Worm (Caenorhabditis elegans) whole organism, young adult: ENCODE measurements around the gene chdh-1.

Experiments used
- C06A6.2 ChIP-seq: fragments of 200-800 bp; sonication (Bioruptor generic); conservative IDR thresholded peaks from 2 replicates; pipeline ENCODE4 v1.3.6; 2022; ENCODE audit warnings: missing genetic modification characterization, missing compliant biosample characterization
- F10E7.11 ChIP-seq: sonication (generic microtip); optimal IDR thresholded peaks from 2 replicates; lab custom pipeline; 2017; ENCODE audit warnings: mild to moderate bottlenecking, missing genetic modification characterization, moderate library complexity, missing compliant biosample characterization
- athp-1 ChIP-seq: sonication (generic microtip); optimal IDR thresholded peaks from 2 replicates; lab custom pipeline; 2017; ENCODE audit warnings: mild to moderate bottlenecking, missing genetic modification characterization, missing compliant biosample characterization
- attf-5 ChIP-seq: fragments of 200-800 bp; sonication (Bioruptor generic); optimal IDR thresholded peaks from 2 replicates; lab custom pipeline; 2018; ENCODE audit warnings: mild to moderate bottlenecking, missing genetic modification characterization, missing compliant biosample characterization
- cebp-1 ChIP-seq, 2 experiments: fragments of 200-800 bp in 1 of 2; sonication (Bioruptor generic) in 1 of 2; sonication (generic microtip) in 1 of 2; IDR thresholded peaks in 1 of 2; optimal IDR thresholded peaks in 1 of 2; 2 replicates each; pipeline versions ENCODE4 v1.3.6 to Lab custom; 2017 to 2022; ENCODE audit warnings: missing compliant biosample characterization in 2 of 2, missing genetic modification characterization in 2 of 2, mild to moderate bottlenecking in 1 of 2, missing genetic modification reagents in 1 of 2, moderate library complexity in 1 of 2
- lin-54 ChIP-seq: fragments of 200-800 bp; sonication (Bioruptor generic); optimal IDR thresholded peaks from 2 replicates; lab custom pipeline; 2018; ENCODE audit warnings: mild to moderate bottlenecking, missing genetic modification characterization, missing compliant biosample characterization
- nfya-1 ChIP-seq: sonication (generic microtip); optimal IDR thresholded peaks from 2 replicates; lab custom pipeline; 2017; ENCODE audit warnings: antibody characterized with exemption, missing compliant biosample characterization, missing genetic modification characterization, borderline replicate concordance; ENCODE audit not compliant: insufficient read depth
- pbrm-1 ChIP-seq: fragments of 200-800 bp; sonication (Bioruptor generic); IDR thresholded peaks from 2 replicates; pipeline ENCODE4 v1.3.6; 2022; ENCODE audit warnings: missing genetic modification reagents, missing genetic modification characterization, missing compliant biosample characterization
- zfh-2 ChIP-seq: fragments of 200-800 bp; sonication (Bioruptor generic); conservative IDR thresholded peaks from 2 replicates; pipeline ENCODE4 v1.3.6; 2022; ENCODE audit warnings: missing genetic modification reagents, missing genetic modification characterization, missing compliant biosample characterization
- ztf-22 ChIP-seq: fragments of 200-800 bp; sonication (Bioruptor generic); optimal IDR thresholded peaks from 2 replicates; lab custom pipeline; 2018; ENCODE audit warnings: mild to moderate bottlenecking, missing genetic modification characterization, moderate library complexity, missing compliant biosample characterization
- ztf-3 ChIP-seq: fragments of 200-800 bp; sonication (Bioruptor generic); optimal IDR thresholded peaks from 2 replicates; lab custom pipeline; 2018; ENCODE audit warnings: mild to moderate bottlenecking, missing genetic modification characterization, missing compliant biosample characterization

DNA sequence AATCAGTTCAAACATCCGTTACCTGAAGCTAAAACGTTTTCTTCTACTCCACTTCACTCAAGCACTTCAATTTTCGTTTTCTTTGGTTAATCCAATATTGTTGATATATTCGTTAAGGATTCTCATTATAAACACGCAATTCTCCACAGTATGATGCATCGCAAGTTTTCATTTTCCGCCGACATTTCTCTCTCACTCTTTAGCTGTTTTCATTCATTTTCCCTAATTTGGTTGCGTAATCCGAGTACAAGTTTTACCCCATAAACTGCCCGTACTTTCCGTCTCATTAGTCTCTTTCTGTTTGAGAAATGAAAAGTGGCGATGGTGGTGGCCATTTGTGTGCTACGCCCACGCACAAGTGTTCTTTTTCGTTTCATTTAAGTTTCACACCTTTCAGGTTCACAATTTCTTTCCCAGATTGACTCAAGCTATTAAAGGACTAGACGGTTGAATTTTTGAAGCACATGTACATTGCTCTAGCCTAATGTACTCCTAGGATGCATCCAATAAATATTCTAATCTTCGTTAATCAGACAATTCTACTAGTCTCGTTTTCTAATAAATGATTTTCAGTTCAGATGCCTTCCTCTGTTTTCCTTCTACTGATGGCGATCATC, 7.3 kb downstream of the chdh-1 start, which contains the start of gene C34C6.3:
- TF ChIP-seq zfh-2: no peak
- TF ChIP-seq ztf-3: no peak
- TF ChIP-seq F10E7.11 (tag; lab: Kevin White, UChicago): no peak
- no peak for TF ChIP-seq C06A6.2 (GFP tag; lab: Robert Waterston, UW)
- TF ChIP-seq lin-54: no peak
- TF ChIP-seq attf-5: no peak
- no peak for TF ChIP-seq pbrm-1
- TF ChIP-seq cebp-1 (GFP tag; IDR thresholded peaks at IDR 0.05; lab: Robert Waterston, UW): no peak
- no peak for TF ChIP-seq cebp-1 (tag; optimal IDR thresholded peaks at IDR 0.05; lab: Kevin White, UChicago)
- no peak for TF ChIP-seq nfya-1 (tag; lab: Kevin White, UChicago)
- TF ChIP-seq athp-1: no peak
- TF ChIP-seq ztf-22 (GFP tag; lab: Kevin White, UChicago): no peak
